Worm (Caenorhabditis elegans) whole organism, dauer: Measurements from ENCODE around the gene T04C12.1.

Experiments used
- unc-62 ChIP-seq: sonication (generic microtip); optimal IDR thresholded peaks from 2 replicates; lab custom pipeline; 2017; ENCODE audit warnings: missing biosample characterization, missing genetic modification reagents, missing genetic modification characterization

T04C12.1 gene

DNA sequence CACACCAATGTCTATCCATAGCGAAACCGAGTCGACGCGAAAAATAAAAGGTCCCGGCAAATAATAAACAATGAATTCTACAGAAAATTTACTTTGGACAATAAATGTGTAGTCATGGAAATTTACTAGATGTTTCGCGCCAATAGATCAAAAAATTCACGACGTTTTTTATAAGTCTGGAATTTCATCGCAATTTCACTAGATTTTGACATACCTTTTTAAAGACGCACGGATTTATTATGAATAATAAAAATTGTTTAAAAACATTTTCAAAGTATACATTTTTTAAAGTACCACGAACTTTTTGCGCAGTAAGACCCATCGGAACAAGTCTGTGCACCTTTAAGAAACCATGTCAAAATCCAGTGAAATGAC is 16.9 kb upstream of the T04C12.1 start:
- TF ChIP-seq unc-62 = no peak

- no peak for TF ChIP-seq unc-62
Observed at ce11 chrV:11075209-11076027, 16.3 kb upstream of the T04C12.1 start.

ce11 chrV:11074448-11074847 is 15.4 kb upstream of the T04C12.1 start, which contains the start of gene act-3:
TSS of gene act-3 (minus strand) at chrV:11074498.
- TF ChIP-seq unc-62 = no peak

DNA sequence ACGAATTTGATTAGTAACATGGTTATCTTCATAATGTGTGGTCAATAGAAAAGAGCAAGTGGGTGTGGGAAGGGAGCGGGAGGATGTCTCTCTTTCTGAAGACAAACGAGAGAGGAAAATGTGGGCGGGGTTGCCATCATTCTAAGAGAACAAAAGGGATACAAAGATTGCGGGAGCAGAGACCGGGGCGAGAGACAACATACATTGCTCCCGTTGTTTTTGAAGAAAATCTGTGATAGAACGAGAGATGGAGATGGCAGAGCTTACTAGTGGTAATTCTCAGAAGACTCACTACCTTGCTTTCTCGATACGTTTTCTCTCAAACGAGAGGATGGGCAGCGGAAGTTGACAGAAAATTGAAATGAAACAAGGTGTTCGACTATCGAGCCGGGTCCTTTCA is 14.3 kb upstream of the T04C12.1 start:
- TF ChIP-seq unc-62 = no peak

- TF ChIP-seq unc-62 = no peak
Observed at ce11 chrV:11071453-11071852, 12.4 kb upstream of the T04C12.1 start.

DNA sequence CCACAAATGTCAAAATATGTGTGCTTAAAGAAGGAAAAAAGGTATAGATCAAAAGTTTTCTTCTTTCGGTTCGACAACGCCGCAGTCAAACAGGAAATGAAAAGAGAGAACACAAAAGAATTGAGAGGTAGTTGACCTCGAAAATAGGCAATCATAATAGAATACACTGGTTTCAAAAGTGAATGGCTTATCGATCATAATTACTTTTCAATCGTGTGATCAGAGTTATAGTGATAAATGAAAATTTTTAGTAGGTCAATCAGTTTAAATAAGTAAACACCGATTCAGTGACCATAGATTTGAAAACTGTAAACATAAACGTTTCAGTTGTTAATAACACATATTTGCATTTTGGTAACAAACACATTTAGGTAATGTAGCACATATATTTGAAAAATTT is 11.3 kb upstream of the T04C12.1 start:
- no peak for TF ChIP-seq unc-62

- no peak for TF ChIP-seq unc-62
Observed at ce11 chrV:11069277-11069676, 10.2 kb upstream of the T04C12.1 start, which contains the start of gene T04C12.8. TSS of gene T04C12.8 (minus strand) at chrV:11069358.

- TF ChIP-seq unc-62 = no peak
Observed at ce11 chrV:11065513-11065912, 6.4 kb upstream of the T04C12.1 start, which contains the start of gene nlp-80. TSS of gene nlp-80 (minus strand) at chrV:11065613.

DNA sequence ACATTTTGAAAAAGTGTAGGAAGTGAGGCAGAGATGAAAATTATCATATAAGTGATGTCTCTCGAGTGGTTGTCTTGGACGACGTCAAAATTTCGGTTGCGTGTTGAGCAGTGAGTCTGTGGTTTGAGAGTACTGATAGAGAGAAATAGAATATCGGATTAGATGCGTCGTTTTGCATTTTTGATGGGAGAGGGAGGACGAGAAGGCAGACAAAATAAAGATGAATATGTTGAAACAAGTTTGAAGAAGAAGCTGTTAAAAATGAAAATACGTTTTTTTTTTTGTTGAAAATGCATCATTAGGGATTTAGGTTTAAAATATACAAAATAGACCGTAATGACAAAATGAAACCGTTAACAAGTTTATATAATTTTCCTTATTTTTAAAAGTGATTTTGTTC is 4.0 kb upstream of the T04C12.1 start, which contains the start of gene T04C12.9:
TSS of gene T04C12.9 (minus strand) at position 101 of the 400 bp plus-strand sequence.
- no peak for TF ChIP-seq unc-62

DNA sequence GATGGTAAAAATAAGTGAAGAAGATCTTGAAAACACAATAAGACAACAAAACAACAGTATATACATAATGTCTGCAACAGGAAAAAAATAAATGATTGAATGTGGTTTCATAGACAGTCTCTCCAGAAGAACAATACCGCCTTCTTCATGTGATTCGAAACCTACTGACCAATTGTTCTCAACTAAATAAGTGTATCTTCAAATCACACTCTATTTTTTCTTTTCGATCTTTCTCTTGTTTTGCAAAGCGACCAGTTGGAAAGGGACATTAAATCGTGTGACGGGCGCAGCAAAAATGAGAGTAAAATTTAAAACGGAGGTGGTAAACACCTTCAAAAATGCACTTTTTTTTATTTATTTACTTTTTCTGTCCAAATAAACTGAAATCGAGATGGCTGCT is 2.8 kb upstream of the T04C12.1 start:
- TF ChIP-seq unc-62 = no peak

- no peak for TF ChIP-seq unc-62
Observed at ce11 chrV:11060239-11060984, 1.3 kb upstream of the T04C12.1 start, which contains the start of gene T04C12.11. TSS of gene T04C12.11 (minus strand) at chrV:11060289.

ce11 chrV:11057043-11057442 is 2.0 kb downstream of the T04C12.1 start, which contains the start of gene srh-75:
TSS of gene srh-75 (minus strand) at chrV:11057143.
- no peak for TF ChIP-seq unc-62

ce11 chrV:11056484-11056883 is 2.6 kb downstream of the T04C12.1 start:
- TF ChIP-seq unc-62 = no peak

- TF ChIP-seq unc-62 = no peak
Observed at ce11 chrV:11053827-11054226, 5.2 kb downstream of the T04C12.1 start, which contains the start of gene T04C12.7. TSS of gene T04C12.7 (plus strand) at chrV:11054127.

DNA sequence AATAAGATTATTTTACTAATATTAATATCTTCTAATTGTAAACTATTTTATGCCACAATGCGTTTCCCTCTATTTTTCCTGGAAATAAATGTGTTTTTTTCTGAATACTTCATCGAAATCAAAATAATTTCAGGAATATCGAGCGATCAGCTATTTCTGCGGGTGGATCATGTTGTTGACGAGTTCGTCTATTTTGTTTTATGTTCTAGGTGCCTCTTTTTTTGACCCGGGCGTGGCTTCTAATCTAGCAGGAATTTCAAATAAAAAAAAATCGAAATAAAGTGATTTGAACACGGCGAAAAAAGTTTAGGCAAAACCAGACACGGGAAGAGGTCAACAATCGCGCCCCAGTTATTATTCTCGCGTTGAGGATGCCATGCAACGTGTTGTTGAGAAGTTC is 7.1 kb downstream of the T04C12.1 start, which contains the start of gene T04C12.33:
TSS of gene T04C12.33 (plus strand) at position 301 of the 400 bp plus-strand sequence.
- TF ChIP-seq unc-62 = no peak

- no peak for TF ChIP-seq unc-62
Observed at ce11 chrV:11048678-11049077, 10.4 kb downstream of the T04C12.1 start, which contains the start of gene srh-74. TSS of gene srh-74 (minus strand) at chrV:11048778.

DNA sequence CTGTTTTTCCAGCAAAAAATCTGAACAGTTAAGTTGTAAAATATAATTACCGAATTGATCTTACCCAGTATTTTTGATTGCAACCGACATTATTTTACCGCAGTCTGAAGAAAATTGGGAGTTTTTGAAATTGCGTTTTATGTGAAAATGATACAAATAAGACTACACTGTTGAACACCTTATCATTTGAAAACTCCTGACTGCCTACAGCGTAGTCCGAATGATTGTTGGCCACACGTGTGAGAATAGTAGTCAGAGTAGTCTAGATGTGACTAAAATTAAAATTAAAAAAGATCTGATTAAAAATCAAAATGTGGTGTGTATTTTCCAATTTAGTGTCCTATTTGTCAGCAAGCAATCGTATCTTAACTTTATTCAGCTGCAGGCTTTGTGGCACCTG is 12.3 kb downstream of the T04C12.1 start, which contains the start of gene dhs-18:
TSS of gene dhs-18 (minus strand) at position 104 of the 400 bp plus-strand sequence.
- no peak for TF ChIP-seq unc-62
